Worm (Caenorhabditis elegans): ENCODE measurements around the gene B0303.7.
A peak's percentile ranks its signal among the peaks of the same experiment; 100 is the strongest.

Gene B0303.7

DNA sequence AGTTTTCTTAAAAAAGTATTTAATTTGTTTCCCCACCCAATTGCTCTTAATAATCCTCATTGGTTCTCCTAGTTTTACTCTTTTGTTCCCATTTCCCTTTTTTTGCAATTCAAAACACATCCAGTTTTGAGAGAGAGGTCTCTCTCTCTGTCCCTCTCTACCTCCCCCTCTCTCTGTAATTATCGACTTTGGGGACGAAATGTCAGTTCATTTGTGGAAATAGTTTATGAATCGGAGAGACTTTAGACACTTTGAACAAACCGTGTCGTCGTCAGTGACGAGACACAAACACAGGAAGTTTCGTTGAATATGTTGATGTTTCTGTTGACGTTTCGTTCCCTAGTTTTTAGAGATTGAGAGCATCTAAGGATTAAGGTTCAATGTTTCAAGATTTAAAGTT, 30.3 kb upstream of the B0303.7 start:
- TF ChIP-seq jun-1 (tag; optimal IDR thresholded peaks at IDR 0.05) (no peak), nhr-25 (tag; optimal IDR thresholded peaks at IDR 0.05) (peak; percentile 40), eor-1 (tag; optimal IDR thresholded peaks at IDR 0.05) (no peak), nhr-23 (tag; optimal IDR thresholded peaks at IDR 0.05) (peak; percentile 41), nfya-1 (tag; optimal IDR thresholded peaks at IDR 0.05; ENCODE audit: insufficient read depth) (no peak)

DNA sequence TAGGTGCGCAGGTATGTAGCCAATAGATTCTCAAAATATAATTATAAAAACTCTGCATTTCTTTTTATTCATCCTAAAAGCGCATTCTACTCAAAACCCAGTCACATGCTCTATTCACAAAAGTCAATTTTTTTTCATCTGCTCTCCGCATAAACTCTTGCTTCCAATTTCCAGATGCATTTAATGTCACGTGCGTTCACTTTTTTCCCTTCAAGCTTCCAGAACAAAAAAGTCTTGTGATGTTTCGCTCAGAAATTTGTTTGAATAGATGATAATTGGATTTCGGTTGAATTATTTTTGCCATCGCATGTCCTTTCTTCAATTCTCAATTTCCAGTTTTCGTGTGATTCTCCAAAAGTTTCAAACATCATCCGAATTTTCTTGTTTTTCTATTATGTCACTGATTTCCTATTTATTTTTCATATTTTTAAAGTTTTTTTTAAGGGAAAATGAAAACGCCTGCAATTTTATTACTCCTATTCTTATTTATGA, 28.5 kb upstream of the B0303.7 start, which contains the start of gene F22B7.1:
Gene F22B7.1 (plus strand): TSS at position 442 of the 492 bp plus-strand sequence.
- TF ChIP-seq snpc-4 (tag; optimal IDR thresholded peaks at IDR 0.05), result no peak
- no peak for TF ChIP-seq lin-39 (tag; optimal IDR thresholded peaks at IDR 0.05)
- TF ChIP-seq ZK546.5 (tag; optimal IDR thresholded peaks at IDR 0.05), result no peak

DNA sequence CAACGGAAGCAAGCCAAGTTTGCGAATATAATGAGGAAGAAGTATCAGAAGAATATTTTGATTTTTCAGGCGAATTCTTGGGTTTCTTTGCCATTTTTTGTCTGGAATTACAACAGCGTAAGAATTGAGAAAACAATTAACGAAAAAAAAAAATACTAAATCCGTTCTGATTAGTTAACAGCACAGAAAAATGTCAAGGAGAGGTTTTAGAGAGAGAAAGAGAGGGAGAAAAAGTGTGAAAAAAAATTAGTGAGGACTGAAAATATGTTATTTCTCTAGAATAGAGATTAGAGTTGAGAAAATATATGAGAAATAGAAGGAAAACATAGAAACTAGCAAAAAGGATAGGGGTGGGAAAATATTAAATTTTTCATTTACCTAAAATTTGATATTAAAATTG, 26.0 kb upstream of the B0303.7 start, which contains the start of gene dpy-19:
Gene dpy-19 (minus strand): TSS at position 101 of the 400 bp plus-strand sequence.
- no peak for TF ChIP-seq ama-1 (optimal IDR thresholded peaks at IDR 0.05)
- no peak for TF ChIP-seq nhr-25 (tag; optimal IDR thresholded peaks at IDR 0.05)
- no peak for TF ChIP-seq unc-62 (GFP tag; optimal IDR thresholded peaks at IDR 0.05)
- TF ChIP-seq skn-1 (tag; optimal IDR thresholded peaks at IDR 0.05), result no peak
- TF ChIP-seq ZK546.5 (tag; optimal IDR thresholded peaks at IDR 0.05), result no peak
- no peak for TF ChIP-seq lin-15B (tag; optimal IDR thresholded peaks at IDR 0.05)
- no peak for TF ChIP-seq nhr-12 (tag; optimal IDR thresholded peaks at IDR 0.05)

DNA sequence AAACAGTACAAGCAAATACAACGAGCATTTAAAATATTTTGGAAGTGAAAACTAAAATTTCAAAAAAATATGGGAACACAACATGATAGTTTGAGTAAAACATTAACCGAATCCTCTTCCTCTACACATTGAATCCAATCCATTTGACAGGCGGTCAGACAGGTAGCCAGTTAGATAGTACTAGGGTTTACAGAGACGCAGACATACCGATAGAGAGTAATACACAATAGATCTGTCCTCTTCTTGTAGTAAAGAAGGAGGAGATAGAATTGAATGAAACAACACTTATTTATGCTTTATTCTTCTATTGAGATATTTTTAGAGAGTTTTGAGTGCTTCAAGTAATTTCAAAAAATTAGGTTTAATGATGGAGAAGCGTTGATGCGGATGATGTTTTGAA, 24.7 kb upstream of the B0303.7 start:
- TF ChIP-seq nfya-1 (tag; optimal IDR thresholded peaks at IDR 0.05; ENCODE audit: insufficient read depth), result no peak
- TF ChIP-seq nhr-25 (tag; optimal IDR thresholded peaks at IDR 0.05), result peak; percentile 9
- TF ChIP-seq hmg-11 (tag; optimal IDR thresholded peaks at IDR 0.05), result peak; percentile 19

DNA sequence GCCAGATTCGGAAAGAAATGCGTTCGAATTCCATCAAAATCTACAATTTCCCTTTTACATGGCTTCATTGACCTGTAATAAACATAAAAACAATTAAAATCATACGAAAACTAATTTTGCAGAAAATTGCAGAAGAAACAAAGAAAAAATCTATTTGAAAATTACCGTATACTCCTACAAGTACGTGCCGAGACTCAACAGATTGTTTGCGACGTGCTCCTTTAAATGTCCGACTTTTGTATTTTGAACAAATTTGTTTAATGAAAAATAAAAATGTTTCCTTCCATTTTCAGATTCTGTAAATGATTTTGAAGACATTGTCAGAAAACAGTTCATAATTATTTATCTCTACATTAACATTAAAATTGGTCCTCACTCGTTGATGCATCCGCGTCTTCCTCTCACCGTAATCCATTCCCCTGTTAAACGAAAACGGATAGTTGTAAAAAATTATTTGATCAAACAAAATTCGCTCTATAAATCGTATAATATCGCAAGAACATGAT, 18.4 kb upstream of the B0303.7 start, which contains the start of gene pgl-2:
Gene pgl-2 (minus strand): TSS at position 456 of the 506 bp plus-strand sequence.
- TF ChIP-seq ceh-9 (tag; optimal IDR thresholded peaks at IDR 0.05) (no peak), ceh-82 (tag; optimal IDR thresholded peaks at IDR 0.05) (no peak), fkh-10 (GFP tag; optimal IDR thresholded peaks at IDR 0.05) (no peak), nhr-28 (tag; optimal IDR thresholded peaks at IDR 0.05) (no peak), pha-4 (tag; optimal IDR thresholded peaks at IDR 0.05) (no peak), nfya-1 (tag; optimal IDR thresholded peaks at IDR 0.05; ENCODE audit: insufficient read depth) (no peak), ama-1 (optimal IDR thresholded peaks at IDR 0.05) (no peak), sea-2 (GFP tag; optimal IDR thresholded peaks at IDR 0.05) (no peak), nhr-11 (tag; optimal IDR thresholded peaks at IDR 0.05) (no peak)

DNA sequence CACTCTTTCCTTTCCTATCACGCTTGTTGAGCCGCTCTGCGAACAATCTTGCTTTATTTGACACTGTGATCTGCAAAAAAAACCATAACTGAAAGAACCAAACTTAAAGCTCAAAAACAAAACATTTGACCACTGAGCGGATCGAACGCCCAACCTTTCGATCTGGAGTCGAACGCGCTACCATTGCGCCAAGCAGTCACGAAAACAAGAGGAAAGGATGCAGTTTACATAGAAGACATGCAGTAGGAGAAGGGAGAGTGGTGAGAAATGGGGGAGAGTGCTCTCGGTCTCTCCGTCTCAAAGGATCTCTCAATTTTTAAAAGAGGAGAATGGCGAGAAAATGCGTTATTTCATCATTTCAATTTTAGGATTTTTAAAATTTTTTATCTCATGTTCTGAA, 15.1 kb upstream of the B0303.7 start:
- no peak for TF ChIP-seq daf-12 (tag; optimal IDR thresholded peaks at IDR 0.05)
- peak; percentile 25 for TF ChIP-seq ztf-4 (tag; optimal IDR thresholded peaks at IDR 0.05)
- no peak for TF ChIP-seq egl-27 (tag; optimal IDR thresholded peaks at IDR 0.05)
- TF ChIP-seq R02D3.7 (tag; optimal IDR thresholded peaks at IDR 0.05), result no peak
- no peak for TF ChIP-seq nhr-77 (tag; optimal IDR thresholded peaks at IDR 0.05)
- peak; percentile 71 for TF ChIP-seq nfya-1 (tag; optimal IDR thresholded peaks at IDR 0.05; ENCODE audit: insufficient read depth)
- TF ChIP-seq nhr-237 (tag; optimal IDR thresholded peaks at IDR 0.05), result no peak
- TF ChIP-seq ZK546.5 (tag; optimal IDR thresholded peaks at IDR 0.05), result no peak
- peak; percentile 74 for TF ChIP-seq lin-39 (tag; optimal IDR thresholded peaks at IDR 0.05)
- TF ChIP-seq pha-4 (tag; optimal IDR thresholded peaks at IDR 0.05), result peak; percentile 71
- no peak for TF ChIP-seq nhr-67 (tag; optimal IDR thresholded peaks at IDR 0.05)
- no peak for TF ChIP-seq aly-2 (tag; optimal IDR thresholded peaks at IDR 0.05)
- peak; percentile 30 for TF ChIP-seq egl-5 (tag; optimal IDR thresholded peaks at IDR 0.05)
- TF ChIP-seq ceh-82 (tag; optimal IDR thresholded peaks at IDR 0.05), result peak; percentile 12
- peak; percentile 67 for TF ChIP-seq nhr-43 (tag; optimal IDR thresholded peaks at IDR 0.05; ENCODE audit: poor library complexity, severe bottlenecking)
- no peak for TF ChIP-seq fkh-2 (tag; optimal IDR thresholded peaks at IDR 0.05)
- peak; percentile 26 for TF ChIP-seq pqm-1 (tag; optimal IDR thresholded peaks at IDR 0.05)
- TF ChIP-seq elt-2 (tag; optimal IDR thresholded peaks at IDR 0.05), result peak; percentile 15
- peak; percentile 51 for TF ChIP-seq nhr-25 (tag; optimal IDR thresholded peaks at IDR 0.05)
- TF ChIP-seq lsy-12 (tag; optimal IDR thresholded peaks at IDR 0.05), result peak; percentile 64
- TF ChIP-seq skn-1 (tag; optimal IDR thresholded peaks at IDR 0.05), result peak; percentile 34
- TF ChIP-seq tbx-2 (tag; optimal IDR thresholded peaks at IDR 0.05), result peak; percentile 55
- no peak for TF ChIP-seq mml-1 (tag; optimal IDR thresholded peaks at IDR 0.05)
- TF ChIP-seq elt-1 (tag; optimal IDR thresholded peaks at IDR 0.05), result no peak
- TF ChIP-seq unc-62 (GFP tag; optimal IDR thresholded peaks at IDR 0.05), result no peak
- TF ChIP-seq nhr-23 (tag; optimal IDR thresholded peaks at IDR 0.05), result peak; percentile 61
- TF ChIP-seq jun-1 (tag; optimal IDR thresholded peaks at IDR 0.05), result peak; percentile 61
- TF ChIP-seq lin-15B (tag; optimal IDR thresholded peaks at IDR 0.05), result peak; percentile 34
- no peak for TF ChIP-seq sea-2 (GFP tag; optimal IDR thresholded peaks at IDR 0.05)
- peak; percentile 90 for TF ChIP-seq hmg-11 (tag; optimal IDR thresholded peaks at IDR 0.05)

Measured in whole organism, L3 larva.